Fruit fly (Drosophila melanogaster): ENCODE data around the gene mRpL2.
A peak's percentile ranks its signal among the peaks of the same experiment; 100 is the strongest.

The mRpL2 gene

DNA sequence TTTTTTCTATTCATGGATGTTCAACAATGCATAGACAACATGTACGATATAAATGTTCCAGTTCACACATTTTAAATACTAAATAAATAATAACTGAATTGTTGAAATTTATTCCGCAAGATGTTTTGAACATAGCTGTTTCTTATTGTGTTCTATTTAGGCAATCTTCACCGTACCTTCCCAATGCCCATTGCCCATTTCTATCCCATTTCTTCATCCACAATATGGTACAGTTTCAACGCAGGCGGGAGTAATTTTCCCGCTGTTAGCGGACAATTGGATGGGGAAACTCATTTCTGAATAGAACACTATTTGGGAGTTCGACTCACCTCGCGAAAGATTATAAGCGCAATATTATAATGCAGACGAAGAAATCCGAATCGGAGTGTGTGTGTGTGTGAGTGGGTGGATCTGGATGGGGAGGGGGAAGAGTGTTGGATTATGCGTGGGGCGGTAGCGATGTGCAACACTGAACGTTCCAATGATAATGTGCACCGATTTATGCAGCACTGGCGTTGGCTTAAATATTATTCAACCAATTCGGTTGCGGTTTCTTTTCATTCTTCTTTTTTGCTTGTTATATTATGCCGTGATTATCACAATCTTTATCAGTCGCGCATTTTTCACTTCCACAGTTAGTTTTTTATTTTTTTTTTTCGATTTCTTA is 28.6 kb upstream of the mRpL2 start (continued):
- TF ChIP-seq tap (tag; optimal IDR thresholded peaks at IDR 0.05) (no peak), CG6683 (GFP tag; optimal IDR thresholded peaks at IDR 0.05) (no peak), dysf (GFP tag; IDR thresholded peaks at IDR 0.05) (no peak), Neu2 (GFP tag; optimal IDR thresholded peaks at IDR 0.05; ENCODE audit: borderline replicate concordance) (no peak), CG9817 (tag; optimal IDR thresholded peaks at IDR 0.05) (peak; percentile 10), CG11696 (GFP tag; IDR thresholded peaks at IDR 0.05) (no peak), Bteb2 (GFP tag; optimal IDR thresholded peaks at IDR 0.05) (no peak), Lpt (GFP tag; optimal IDR thresholded peaks at IDR 0.05) (no peak), CG14710 (tag; optimal IDR thresholded peaks at IDR 0.05) (peak; percentile 18), Bdp1 (GFP tag; optimal IDR thresholded peaks at IDR 0.05) (peak; percentile 50), ab (GFP tag; optimal IDR thresholded peaks at IDR 0.05) (no peak), ranshi (GFP tag; IDR thresholded peaks at IDR 0.05) (peak; percentile 13; the same call in 1 of the 2 replicates), gsb (GFP tag; IDR thresholded peaks at IDR 0.05) (no peak), ftz-f1 (GFP tag; optimal IDR thresholded peaks at IDR 0.05) (peak; percentile 75), Sox102F (GFP tag; optimal IDR thresholded peaks at IDR 0.05) (no peak), mam (GFP tag; optimal IDR thresholded peaks at IDR 0.05) (peak; percentile 64), lilli (GFP tag; optimal IDR thresholded peaks at IDR 0.05) (peak; percentile 30), Dfd (GFP tag; optimal IDR thresholded peaks at IDR 0.05) (no peak), CG16813 (GFP tag; IDR thresholded peaks at IDR 0.05; ENCODE audit: partially characterized antibody) (0 out of 3 replicates have a peak, but pooled peaks have one; percentile 30), fru (optimal IDR thresholded peaks at IDR 0.05) (no peak), CG4707 (GFP tag; optimal IDR thresholded peaks at IDR 0.05) (no peak), Ada2b (GFP tag; IDR thresholded peaks at IDR 0.05) (no peak), insv (GFP tag; optimal IDR thresholded peaks at IDR 0.05) (peak in 1 of 2 experiments; percentile 33), CG1602 (GFP tag; optimal IDR thresholded peaks at IDR 0.05) (peak; percentile 9), B-H2 (GFP tag; optimal IDR thresholded peaks at IDR 0.05) (no peak), CG7357 (GFP tag; IDR thresholded peaks at IDR 0.05) (no peak), CG12769 (tag; optimal IDR thresholded peaks at IDR 0.05) (peak; percentile 60), lmd (GFP tag; IDR thresholded peaks at IDR 0.05) (peak; percentile 35), hbn (GFP tag; IDR thresholded peaks at IDR 0.05; ENCODE audit: partially characterized antibody) (no peak; the same call in 1 of the 2 replicates), Taf1 (GFP tag; IDR thresholded peaks at IDR 0.05) (0 out of 2 replicates have a peak, but pooled peaks have one; percentile 21), CG10366 (GFP tag; IDR thresholded peaks at IDR 0.05) (no peak), CG1529 (GFP tag; optimal IDR thresholded peaks at IDR 0.05) (peak; percentile 3), gem (tag; optimal IDR thresholded peaks at IDR 0.05) (peak; percentile 10), ems (GFP tag; optimal IDR thresholded peaks at IDR 0.05) (peak; percentile 41), CG18476 (GFP tag; optimal IDR thresholded peaks at IDR 0.05) (no peak), gcm2 (GFP tag; optimal IDR thresholded peaks at IDR 0.05) (no peak), eve (GFP tag; optimal IDR thresholded peaks at IDR 0.05) (peak in 1 of 2 experiments; percentile 58), fu2 (GFP tag; optimal IDR thresholded peaks at IDR 0.05) (peak; percentile 34), stwl (tag; optimal IDR thresholded peaks at IDR 0.05) (peak; percentile 85), ssp (GFP tag; IDR thresholded peaks at IDR 0.05) (no peak), ara (GFP tag; IDR thresholded peaks at IDR 0.05) (peak; percentile 52), CG7786 (GFP tag; optimal IDR thresholded peaks at IDR 0.05) (peak; percentile 31), MTF-1 (GFP tag; optimal IDR thresholded peaks at IDR 0.05; ENCODE audit: borderline replicate concordance) (peak; percentile 28), sr (GFP tag; IDR thresholded peaks at IDR 0.05) (peak; percentile 96), Mrtf (GFP tag; IDR thresholded peaks at IDR 0.05) (peak; percentile 62; the same call in 2 of the 3 replicates), CG11093 (GFP tag; IDR thresholded peaks at IDR 0.05) (no peak), CG7745 (tag; optimal IDR thresholded peaks at IDR 0.05) (no peak), CG17912 (GFP tag; optimal IDR thresholded peaks at IDR 0.05) (peak; percentile 4), pnt (GFP tag; optimal IDR thresholded peaks at IDR 0.05) (no peak), tna (GFP tag; IDR thresholded peaks at IDR 0.05; ENCODE audit: partially characterized antibody) (no peak), CG6254 (GFP tag; optimal IDR thresholded peaks at IDR 0.05) (peak; percentile 26)

Measured in whole organism, embryonic.